Worm (Caenorhabditis elegans): ENCODE data around the gene Y51H4A.937.

DNA sequence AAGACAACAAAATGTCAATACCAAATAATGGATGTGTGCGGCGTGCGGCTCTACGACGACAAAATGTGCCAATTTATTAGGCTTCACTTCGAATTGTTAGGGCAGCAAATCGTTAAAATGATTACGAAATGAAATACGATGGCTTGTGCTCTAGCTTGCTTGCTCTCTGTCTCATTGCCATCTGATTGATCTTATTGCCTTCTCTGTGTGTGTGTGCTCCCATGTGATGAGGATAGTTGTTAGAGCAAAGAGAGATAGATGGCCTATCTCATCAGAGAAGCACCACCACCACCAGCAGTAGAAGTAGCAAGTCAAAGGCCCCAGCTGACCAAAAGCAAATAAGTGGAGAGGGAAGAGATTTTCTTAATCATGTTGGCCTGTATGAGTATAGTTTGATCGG is 32.0 kb upstream of the Y51H4A.937 start:
- TF ChIP-seq zag-1 (tag; optimal IDR thresholded peaks at IDR 0.05) (no peak), nhr-23 (tag; optimal IDR thresholded peaks at IDR 0.05) (no peak), unc-62 (GFP tag; optimal IDR thresholded peaks at IDR 0.05) (no peak)

Data from whole organism, L2 larva.